Worm (Caenorhabditis elegans) whole organism, L3 larva: ENCODE results near the gene dpy-18.

Source experiments
- R02D3.7 ChIP-seq: fragments of 150-350 bp; optimal IDR thresholded peaks from 2 replicates; lab custom pipeline; 2014; ENCODE audit warnings: missing biosample characterization, missing genetic modification characterization
- ZK546.5 ChIP-seq: sonication (generic microtip); optimal IDR thresholded peaks from 2 replicates; lab custom pipeline; 2017; ENCODE audit warnings: missing biosample characterization, missing genetic modification characterization
- aly-2 ChIP-seq: fragments of 150-350 bp; optimal IDR thresholded peaks from 2 replicates; lab custom pipeline; 2014; ENCODE audit warnings: missing biosample characterization, missing genetic modification characterization
- ama-1 ChIP-seq: fragments of 150-350 bp; optimal IDR thresholded peaks from 2 replicates; lab custom pipeline; 2018
- ceh-82 ChIP-seq: fragments of 150-350 bp; optimal IDR thresholded peaks from 2 replicates; lab custom pipeline; 2014; ENCODE audit warnings: missing biosample characterization, missing genetic modification characterization
- ceh-9 ChIP-seq: sonication (generic microtip); optimal IDR thresholded peaks from 2 replicates; lab custom pipeline; 2018; ENCODE audit warnings: missing biosample characterization, missing genetic modification characterization
- daf-12 ChIP-seq: fragments of 150-350 bp; optimal IDR thresholded peaks from 2 replicates; lab custom pipeline; 2014; ENCODE audit warnings: missing biosample characterization, missing genetic modification reagents, missing genetic modification characterization
- egl-27 ChIP-seq: sonication (generic microtip); optimal IDR thresholded peaks from 4 replicates; lab custom pipeline; 2017; ENCODE audit warnings: missing biosample characterization, missing genetic modification reagents, missing genetic modification characterization
- egl-5 ChIP-seq: fragments of 150-350 bp; optimal IDR thresholded peaks from 2 replicates; lab custom pipeline; 2017; ENCODE audit warnings: missing biosample characterization, missing genetic modification reagents, missing genetic modification characterization, inconsistent platforms
- elt-1 ChIP-seq: fragments of 150-350 bp; optimal IDR thresholded peaks from 2 replicates; lab custom pipeline; 2014; ENCODE audit warnings: missing biosample characterization, missing genetic modification characterization
- elt-2 ChIP-seq: sonication (generic microtip); optimal IDR thresholded peaks from 2 replicates; lab custom pipeline; 2016; ENCODE audit warnings: missing genetic modification reagents, mild to moderate bottlenecking, missing genetic modification characterization, missing compliant biosample characterization
- elt-3 ChIP-seq, 3 experiments: fragments of 150-350 bp in 1 of 3; sonication (generic microtip) in 2 of 3; optimal IDR thresholded peaks; 2 replicates in 2 of 3; 4 replicates in 1 of 3; lab custom pipeline; 2014 to 2017; ENCODE audit warnings: missing biosample characterization in 3 of 3, missing genetic modification characterization in 3 of 3
- fkh-10 ChIP-seq: sonication (generic microtip); optimal IDR thresholded peaks from 2 replicates; lab custom pipeline; 2017; ENCODE audit warnings: missing biosample characterization, missing genetic modification reagents, missing genetic modification characterization
- fkh-2 ChIP-seq: fragments of 150-350 bp; optimal IDR thresholded peaks from 2 replicates; lab custom pipeline; 2014; ENCODE audit warnings: missing biosample characterization, missing genetic modification reagents, missing genetic modification characterization
- fos-1 ChIP-seq: fragments of 150-350 bp; optimal IDR thresholded peaks from 2 replicates; lab custom pipeline; 2014; ENCODE audit warnings: missing biosample characterization, missing genetic modification characterization
- hmg-11 ChIP-seq: sonication (generic microtip); optimal IDR thresholded peaks from 2 replicates; lab custom pipeline; 2016; ENCODE audit warnings: missing genetic modification characterization, missing compliant biosample characterization
- jun-1 ChIP-seq: fragments of 150-350 bp; optimal IDR thresholded peaks from 2 replicates; lab custom pipeline; 2014; ENCODE audit warnings: missing biosample characterization, missing genetic modification reagents, missing genetic modification characterization
- lin-15B ChIP-seq: fragments of 150-350 bp; optimal IDR thresholded peaks from 2 replicates; lab custom pipeline; 2014; ENCODE audit warnings: missing biosample characterization, missing genetic modification characterization
- lin-39 ChIP-seq: fragments of 150-350 bp; optimal IDR thresholded peaks from 2 replicates; lab custom pipeline; 2018; ENCODE audit warnings: missing biosample characterization, missing genetic modification reagents, missing genetic modification characterization
- lsy-12 ChIP-seq: sonication (generic microtip); optimal IDR thresholded peaks from 2 replicates; lab custom pipeline; 2016; ENCODE audit warnings: mild to moderate bottlenecking, missing genetic modification characterization, missing compliant biosample characterization
- mdl-1 ChIP-seq: fragments of 150-350 bp; optimal IDR thresholded peaks from 2 replicates; lab custom pipeline; 2014; ENCODE audit warnings: missing biosample characterization, missing genetic modification characterization
- mml-1 ChIP-seq: fragments of 150-350 bp; sonication (generic microtip); optimal IDR thresholded peaks from 3 replicates; lab custom pipeline; 2014; ENCODE audit warnings: missing biosample characterization, missing genetic modification characterization
- nfya-1 ChIP-seq: sonication (generic microtip); optimal IDR thresholded peaks from 2 replicates; lab custom pipeline; 2017; ENCODE audit warnings: missing genetic modification characterization, mild to moderate bottlenecking, missing compliant biosample characterization, antibody characterized with exemption, moderate library complexity; ENCODE audit not compliant: insufficient read depth
- nhr-11 ChIP-seq: fragments of 150-350 bp; optimal IDR thresholded peaks from 2 replicates; lab custom pipeline; 2014; ENCODE audit warnings: missing biosample characterization, missing genetic modification characterization
- nhr-12 ChIP-seq: fragments of 150-350 bp; optimal IDR thresholded peaks from 2 replicates; lab custom pipeline; 2014; ENCODE audit warnings: missing biosample characterization, missing genetic modification characterization
- nhr-23 ChIP-seq: fragments of 150-350 bp; optimal IDR thresholded peaks from 2 replicates; lab custom pipeline; 2014; ENCODE audit warnings: missing biosample characterization, missing genetic modification reagents, missing genetic modification characterization
- nhr-237 ChIP-seq: fragments of 150-350 bp; optimal IDR thresholded peaks from 2 replicates; lab custom pipeline; 2014; ENCODE audit warnings: missing biosample characterization, missing genetic modification characterization
- nhr-25 ChIP-seq: sonication (generic microtip); optimal IDR thresholded peaks from 2 replicates; lab custom pipeline; 2017; ENCODE audit warnings: missing biosample characterization, missing genetic modification characterization
- nhr-28 ChIP-seq: fragments of 150-350 bp; optimal IDR thresholded peaks from 2 replicates; lab custom pipeline; 2014; ENCODE audit warnings: missing biosample characterization, missing genetic modification characterization
- nhr-43 ChIP-seq: sonication (generic microtip); optimal IDR thresholded peaks from 2 replicates; lab custom pipeline; 2016; ENCODE audit warnings: mild to moderate bottlenecking, missing genetic modification characterization, missing compliant biosample characterization; ENCODE audit not compliant: poor library complexity, severe bottlenecking
- nhr-67 ChIP-seq: fragments of 150-350 bp; optimal IDR thresholded peaks from 2 replicates; lab custom pipeline; 2014; ENCODE audit warnings: missing biosample characterization, missing genetic modification characterization
- nhr-76 ChIP-seq: fragments of 150-350 bp; sonication (generic microtip); optimal IDR thresholded peaks from 5 replicates; lab custom pipeline; 2014; ENCODE audit warnings: missing biosample characterization, missing genetic modification characterization
- nhr-77 ChIP-seq: fragments of 150-350 bp; optimal IDR thresholded peaks from 2 replicates; lab custom pipeline; 2014; ENCODE audit warnings: missing biosample characterization, missing genetic modification characterization
- pha-4 ChIP-seq: fragments of 150-350 bp; optimal IDR thresholded peaks from 2 replicates; lab custom pipeline; 2014; ENCODE audit warnings: missing biosample characterization, missing genetic modification reagents, missing genetic modification characterization
- pqm-1 ChIP-seq: fragments of 150-350 bp; optimal IDR thresholded peaks from 2 replicates; lab custom pipeline; 2017; ENCODE audit warnings: missing biosample characterization, missing genetic modification characterization, inconsistent platforms
- sea-2 ChIP-seq: fragments of 150-350 bp; sonication (generic microtip); optimal IDR thresholded peaks from 4 replicates; lab custom pipeline; 2014; ENCODE audit warnings: missing biosample characterization, missing genetic modification reagents, missing genetic modification characterization
- snpc-4 ChIP-seq: fragments of 150-350 bp; optimal IDR thresholded peaks from 2 replicates; lab custom pipeline; 2014; ENCODE audit warnings: missing biosample characterization, missing genetic modification characterization
- tbx-2 ChIP-seq: sonication (generic microtip); optimal IDR thresholded peaks from 2 replicates; lab custom pipeline; 2016; ENCODE audit warnings: mild to moderate bottlenecking, missing genetic modification characterization, missing compliant biosample characterization
- unc-39 ChIP-seq: sonication (generic microtip); optimal IDR thresholded peaks from 4 replicates; lab custom pipeline; 2017; ENCODE audit warnings: missing biosample characterization, missing genetic modification characterization
- unc-62 ChIP-seq: fragments of 150-350 bp; sonication (generic microtip); optimal IDR thresholded peaks from 4 replicates; lab custom pipeline; 2014; ENCODE audit warnings: missing biosample characterization, missing genetic modification reagents, missing genetic modification characterization
- zag-1 ChIP-seq: fragments of 150-350 bp; optimal IDR thresholded peaks from 2 replicates; lab custom pipeline; 2014; ENCODE audit warnings: missing biosample characterization, missing genetic modification characterization
- ztf-11 ChIP-seq: fragments of 150-350 bp; optimal IDR thresholded peaks from 2 replicates; lab custom pipeline; 2014; ENCODE audit warnings: missing biosample characterization, missing genetic modification characterization
- ztf-4 ChIP-seq: fragments of 150-350 bp; optimal IDR thresholded peaks from 2 replicates; lab custom pipeline; 2014; ENCODE audit warnings: missing biosample characterization, missing genetic modification characterization

dpy-18 gene

ce11 chrIII:11355758-11356323 is 21.9 kb downstream of the dpy-18 start:
- TF ChIP-seq nhr-12 (tag; lab: Kevin White, UChicago): no peak
- TF ChIP-seq nhr-67 (tag; lab: Kevin White, UChicago): no peak
- TF ChIP-seq lin-39: peak; percentile 12
- no peak for TF ChIP-seq pqm-1 (tag; lab: Kevin White, UChicago)
- no peak for TF ChIP-seq fkh-2 (tag; lab: Kevin White, UChicago)
- no peak for TF ChIP-seq ama-1 (lab: Kevin White, UChicago)

- TF ChIP-seq R02D3.7 (tag; lab: Kevin White, UChicago) (no peak), daf-12 (tag; lab: Kevin White, UChicago) (no peak), nhr-67 (tag; lab: Kevin White, UChicago) (no peak), sea-2 (GFP tag; lab: Kevin White, UChicago) (no peak), ceh-82 (no peak), tbx-2 (tag; lab: Kevin White, UChicago) (no peak), nhr-237 (tag; lab: Kevin White, UChicago) (no peak), ZK546.5 (tag; lab: Kevin White, UChicago) (no peak), mdl-1 (tag; lab: Kevin White, UChicago) (no peak), elt-1 (tag; lab: Kevin White, UChicago) (no peak), elt-3 (tag; optimal IDR thresholded peaks at IDR 0.05; lab: Kevin White, UChicago) (no peak), elt-2 (tag; lab: Kevin White, UChicago) (peak; percentile 13), nhr-77 (tag; lab: Kevin White, UChicago) (no peak), fkh-2 (tag; lab: Kevin White, UChicago) (no peak), lin-39 (peak; percentile 43), nfya-1 (tag; lab: Kevin White, UChicago) (peak; percentile 25), ztf-11 (tag; lab: Kevin White, UChicago) (no peak), egl-5 (no peak), mml-1 (tag; lab: Kevin White, UChicago) (no peak), unc-39 (no peak), aly-2 (tag; lab: Kevin White, UChicago) (no peak), lsy-12 (tag; lab: Kevin White, UChicago) (no peak), nhr-76 (tag; lab: Kevin White, UChicago) (no peak)
These were observed 24.3 kb downstream of the dpy-18 start for ce11 chrIII:11353499-11353898.

DNA sequence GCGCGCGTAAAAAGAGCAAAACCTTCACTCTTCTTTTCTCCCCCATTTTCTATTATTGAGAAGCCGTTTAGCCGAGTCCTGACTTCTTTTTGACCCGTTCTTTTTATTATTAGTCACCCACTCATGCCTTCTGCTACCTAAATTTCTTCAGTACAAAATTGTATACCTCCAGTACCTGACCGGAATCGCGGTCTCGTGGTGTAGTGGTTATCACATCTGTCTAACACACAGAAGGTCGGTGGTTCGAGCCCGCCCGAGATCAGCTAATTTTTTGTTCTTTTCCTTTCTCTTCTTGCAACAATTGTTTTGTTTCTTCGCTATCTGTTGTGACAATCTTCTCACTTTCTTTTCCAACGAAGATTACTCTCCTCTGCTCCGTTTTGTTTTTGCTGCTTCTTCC is 24.9 kb downstream of the dpy-18 start:
- TF ChIP-seq nhr-12 (tag; lab: Kevin White, UChicago) (no peak), unc-39 (no peak), fkh-10 (GFP tag; lab: Kevin White, UChicago) (no peak), nhr-23 (tag; lab: Kevin White, UChicago) (no peak), daf-12 (tag; lab: Kevin White, UChicago) (no peak), jun-1 (tag; lab: Kevin White, UChicago) (no peak), nhr-43 (tag; lab: Kevin White, UChicago) (peak; percentile 43), ztf-4 (tag; lab: Kevin White, UChicago) (no peak), ceh-9 (no peak), unc-62 (GFP tag; lab: Kevin White, UChicago) (no peak), ZK546.5 (tag; lab: Kevin White, UChicago) (no peak), nhr-237 (tag; lab: Kevin White, UChicago) (no peak), lsy-12 (tag; lab: Kevin White, UChicago) (no peak), hmg-11 (tag; lab: Kevin White, UChicago) (no peak), lin-15B (peak; percentile 4), nhr-76 (tag; lab: Kevin White, UChicago) (no peak), pqm-1 (tag; lab: Kevin White, UChicago) (peak; percentile 41), nhr-25 (no peak), ztf-11 (tag; lab: Kevin White, UChicago) (no peak), nhr-77 (tag; lab: Kevin White, UChicago) (no peak), snpc-4 (tag; lab: Kevin White, UChicago) (no peak), nhr-28 (tag; lab: Kevin White, UChicago) (no peak), fos-1 (tag; lab: Kevin White, UChicago) (no peak), ceh-82 (no peak), egl-5 (no peak), elt-2 (tag; lab: Kevin White, UChicago) (peak; percentile 21), elt-1 (tag; lab: Kevin White, UChicago) (no peak), zag-1 (tag; lab: Kevin White, UChicago) (no peak), egl-27 (no peak), lin-39 (peak; percentile 3), aly-2 (tag; lab: Kevin White, UChicago) (no peak), elt-3 (tag; optimal IDR thresholded peaks at IDR 0.05; lab: Kevin White, UChicago) (no peak), tbx-2 (tag; lab: Kevin White, UChicago) (no peak), pha-4 (tag; lab: Kevin White, UChicago) (no peak), nfya-1 (tag; lab: Kevin White, UChicago) (peak; percentile 37), nhr-11 (tag; lab: Kevin White, UChicago) (no peak), ama-1 (lab: Kevin White, UChicago) (no peak)
